Fruit fly (Drosophila melanogaster) Kc167 (cell line): ENCODE results near the gene Cp16.

Source experiments
- Myc ChIP-seq: fragments of >200 bp; optimal IDR thresholded peaks from 2 replicates; lab custom pipeline; 2017; ENCODE audit warnings: missing external identifiers
- Sin3A ChIP-seq: fragments of >200 bp; optimal IDR thresholded peaks from 2 replicates; lab custom pipeline; 2018; ENCODE audit warnings: missing external identifiers
- h ChIP-seq: fragments of >200 bp; optimal IDR thresholded peaks from 3 replicates; lab custom pipeline; 2018; ENCODE audit warnings: missing external identifiers
- insv ChIP-seq: fragments of >200 bp; optimal IDR thresholded peaks from 3 replicates; lab custom pipeline; 2018; ENCODE audit warnings: missing external identifiers
- psq ChIP-seq: fragments of >200 bp; optimal IDR thresholded peaks from 2 replicates; lab custom pipeline; 2017; ENCODE audit warnings: missing external identifiers
- ttk ChIP-seq: sonication (Bioruptor generic); optimal IDR thresholded peaks from 2 replicates; lab custom pipeline; 2017; ENCODE audit warnings: missing external identifiers

DNA sequence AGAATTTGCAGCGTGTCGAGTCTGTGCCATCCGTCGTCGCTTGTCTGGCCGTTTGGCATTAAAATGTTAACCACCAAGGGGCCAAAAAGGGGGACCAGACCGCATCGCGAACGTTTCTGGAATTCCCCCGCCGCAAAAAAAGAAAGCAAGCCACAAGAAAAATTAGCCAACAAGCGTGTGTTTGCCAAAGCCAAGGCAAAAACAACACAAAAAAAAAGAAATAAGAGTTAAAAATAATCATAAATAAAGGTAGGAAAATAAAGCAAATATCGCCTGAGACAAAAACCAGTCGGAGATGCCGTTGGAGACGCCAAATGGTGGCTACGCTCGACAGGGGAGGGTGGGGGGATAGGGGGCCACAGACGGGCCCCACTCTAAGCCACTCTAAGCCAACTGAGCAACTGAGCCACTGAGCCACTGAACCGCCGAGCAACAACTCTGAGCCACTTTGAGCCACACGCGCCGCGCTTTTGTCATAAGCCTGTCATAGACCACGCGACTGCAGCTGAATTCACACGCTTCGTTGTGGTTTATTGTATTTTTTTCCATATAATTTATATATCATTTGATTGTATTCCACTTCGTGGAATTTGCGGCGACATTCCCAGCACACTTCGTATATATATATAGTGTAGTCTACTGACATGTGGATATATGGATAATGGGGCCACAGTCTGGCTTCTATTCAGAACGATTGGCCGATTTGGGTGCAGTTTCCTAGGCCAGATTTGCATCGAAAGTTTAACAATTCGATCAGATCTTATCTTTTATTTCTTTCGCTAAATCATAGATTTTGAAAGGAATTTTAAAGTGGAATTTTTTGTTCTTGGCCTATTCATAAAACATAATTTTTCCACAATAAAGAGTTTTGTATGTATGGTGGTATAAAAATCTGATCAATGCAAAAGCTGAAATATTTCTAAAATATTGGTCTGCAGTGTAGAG, 37.9 kb upstream of the Cp16 start:
- TF ChIP-seq psq (lab: Kevin White, UChicago) (no peak), Myc (no peak), ttk (lab: Kevin White, UChicago) (no peak), insv (no peak), Sin3A (lab: Kevin White, UChicago) (no peak), h (no peak)
